Fruit fly (Drosophila melanogaster): Measurements from ENCODE around the gene Lsp1beta.

The Lsp1beta gene

DNA sequence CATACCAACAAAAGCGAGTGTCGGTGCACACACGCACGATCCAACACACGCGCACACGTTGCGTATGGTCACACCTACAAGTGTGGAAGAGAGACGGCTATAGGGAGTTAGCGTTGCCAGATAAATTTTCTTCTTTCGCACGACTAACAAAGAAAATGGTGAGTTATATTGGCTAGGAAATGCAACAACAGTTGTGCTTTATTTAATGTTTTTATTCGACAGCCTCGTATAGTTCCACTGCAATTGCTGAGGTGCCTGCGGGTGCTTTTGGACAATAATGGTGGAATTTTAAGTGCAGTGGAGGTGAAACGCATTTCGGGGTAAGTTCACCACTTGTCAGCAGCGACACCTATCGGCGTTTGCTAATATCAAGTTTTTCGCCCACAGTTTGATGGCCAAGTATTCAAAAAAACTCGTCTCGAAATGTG is 26.9 kb upstream of the Lsp1beta start (continued):
- no peak for TF ChIP-seq CG7556 (GFP tag; optimal IDR thresholded peaks at IDR 0.05)
- TF ChIP-seq CG11398 (GFP tag; optimal IDR thresholded peaks at IDR 0.05) = no peak
- TF ChIP-seq Nf-YC (tag; optimal IDR thresholded peaks at IDR 0.05) = peak; percentile 12
- TF ChIP-seq CG2875 (GFP tag; optimal IDR thresholded peaks at IDR 0.05) = no peak
- TF ChIP-seq CG2712 (tag; optimal IDR thresholded peaks at IDR 0.05) = peak; percentile 18
- TF ChIP-seq CG11093 (GFP tag; IDR thresholded peaks at IDR 0.05) = no peak
- no peak for TF ChIP-seq CG6254 (GFP tag; optimal IDR thresholded peaks at IDR 0.05)
- TF ChIP-seq CG17385 (GFP tag; optimal IDR thresholded peaks at IDR 0.05) = no peak
- TF ChIP-seq Mes4 (GFP tag; optimal IDR thresholded peaks at IDR 0.05) = no peak
- peak; percentile 87 for TF ChIP-seq CG10321 (GFP tag; IDR thresholded peaks at IDR 0.05)
- TF ChIP-seq corto (GFP tag; optimal IDR thresholded peaks at IDR 0.05) = no peak
- TF ChIP-seq sob (GFP tag; IDR thresholded peaks at IDR 0.05) = peak; percentile 50
- TF ChIP-seq CG1832 (GFP tag; optimal IDR thresholded peaks at IDR 0.05) = peak; percentile 38
- peak; percentile 12 for TF ChIP-seq CG10267 (tag; optimal IDR thresholded peaks at IDR 0.05)
- TF ChIP-seq Nf-YA (GFP tag; IDR thresholded peaks at IDR 0.05) = no peak
- no peak for TF ChIP-seq HLH3B (GFP tag; IDR thresholded peaks at IDR 0.05)
- TF ChIP-seq mirr (GFP tag; optimal IDR thresholded peaks at IDR 0.05) = peak; percentile 20
- TF ChIP-seq D (optimal IDR thresholded peaks at IDR 0.05) = peak; percentile 40
- TF ChIP-seq D (GFP tag; optimal IDR thresholded peaks at IDR 0.05) = no peak
- TF ChIP-seq danr (GFP tag; IDR thresholded peaks at IDR 0.05) = no peak
- TF ChIP-seq ems (GFP tag; optimal IDR thresholded peaks at IDR 0.05) = no peak
- peak; percentile 0 for TF ChIP-seq nerfin-1 (tag; optimal IDR thresholded peaks at IDR 0.05)
- TF ChIP-seq CG7372 (GFP tag; IDR thresholded peaks at IDR 0.05) = no peak
- TF ChIP-seq CG12769 (tag; optimal IDR thresholded peaks at IDR 0.05) = peak; percentile 53
- no peak for TF ChIP-seq Max (GFP tag; optimal IDR thresholded peaks at IDR 0.05)
- no peak for TF ChIP-seq pum (GFP tag; optimal IDR thresholded peaks at IDR 0.05)
- TF ChIP-seq NK7.1 (GFP tag; optimal IDR thresholded peaks at IDR 0.05) = no peak
- TF ChIP-seq Hr78 (GFP tag; optimal IDR thresholded peaks at IDR 0.05) = no peak
- no peak for TF ChIP-seq esg (GFP tag; conservative IDR thresholded peaks at IDR 0.05)
- peak; percentile 39 for TF ChIP-seq CG9609 (GFP tag; optimal IDR thresholded peaks at IDR 0.05)
- no peak for TF ChIP-seq CG9817 (tag; optimal IDR thresholded peaks at IDR 0.05)
- TF ChIP-seq Ada2b (GFP tag; IDR thresholded peaks at IDR 0.05) = no peak
- TF ChIP-seq sens (GFP tag) = peak; percentile 35
- TF ChIP-seq ci (GFP tag; IDR thresholded peaks at IDR 0.05) = no peak
- no peak for TF ChIP-seq Adf1 (GFP tag; IDR thresholded peaks at IDR 0.05)
- TF ChIP-seq Lpt (GFP tag; optimal IDR thresholded peaks at IDR 0.05) = no peak
- no peak for TF ChIP-seq HLHmδ (GFP tag; optimal IDR thresholded peaks at IDR 0.05)
- no peak for TF ChIP-seq Hmx (GFP tag; optimal IDR thresholded peaks at IDR 0.05)
- TF ChIP-seq E2f2 (GFP tag; IDR thresholded peaks at IDR 0.05) = peak; percentile 32; the same call in 1 of the 2 replicates
- TF ChIP-seq Sry-β (GFP tag; optimal IDR thresholded peaks at IDR 0.05) = peak; percentile 10
- no peak for TF ChIP-seq Fer2 (tag; optimal IDR thresholded peaks at IDR 0.05)
- TF ChIP-seq CG10543 (GFP tag; optimal IDR thresholded peaks at IDR 0.05) = peak; percentile 0
- TF ChIP-seq p53 (GFP tag; optimal IDR thresholded peaks at IDR 0.05) = peak; percentile 54
- no peak for TF ChIP-seq CG16863 (GFP tag; optimal IDR thresholded peaks at IDR 0.05)
- peak; percentile 17 for TF ChIP-seq CG3281 (GFP tag; optimal IDR thresholded peaks at IDR 0.05)
- no peak for TF ChIP-seq CG33213 (GFP tag; optimal IDR thresholded peaks at IDR 0.05)
- TF ChIP-seq gsb (GFP tag; IDR thresholded peaks at IDR 0.05) = no peak
- peak; percentile 23 for TF ChIP-seq stwl (tag; optimal IDR thresholded peaks at IDR 0.05)
- no peak for TF ChIP-seq bcd (GFP tag; optimal IDR thresholded peaks at IDR 0.05)
- no peak for TF ChIP-seq Ptx1 (GFP tag; IDR thresholded peaks at IDR 0.05)
- TF ChIP-seq Scr (GFP tag; IDR thresholded peaks at IDR 0.05; ENCODE audit: partially characterized antibody) = no peak
- no peak for TF ChIP-seq CG9876 (GFP tag; optimal IDR thresholded peaks at IDR 0.05)

Data from whole organism, embryonic.